Worm (Caenorhabditis elegans): ENCODE results near the gene zhit-3.

zhit-3 gene

DNA sequence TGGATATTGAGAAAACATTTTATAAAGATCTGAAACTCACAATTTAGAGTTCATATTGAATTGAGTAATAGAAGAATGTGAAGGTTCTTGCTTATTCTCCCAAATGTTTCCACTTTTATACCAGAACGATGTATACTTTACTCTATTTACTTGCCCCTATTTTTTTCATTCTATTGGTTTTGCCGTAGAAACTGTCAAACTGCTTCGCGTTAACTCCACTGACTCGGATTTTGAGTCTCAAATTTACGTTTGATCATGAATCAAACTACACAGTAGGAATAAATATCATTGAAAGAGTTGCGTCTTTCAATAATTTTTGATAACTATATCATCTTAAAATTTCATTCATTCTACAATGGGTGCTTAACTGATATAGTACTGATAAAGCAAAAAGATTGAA is 27.9 kb upstream of the zhit-3 start, which contains the start of gene fipr-8:
Gene fipr-8, minus strand, starts transcription at position 101 of the 400 bp plus-strand sequence.
- TF ChIP-seq snu-23 (GFP tag; optimal IDR thresholded peaks at IDR 0.05) (no peak), ceh-8 (GFP tag; optimal IDR thresholded peaks at IDR 0.05) (no peak), sox-4 (tag; optimal IDR thresholded peaks at IDR 0.05) (no peak), unc-30 (tag; optimal IDR thresholded peaks at IDR 0.05) (no peak), snpc-4 (tag; optimal IDR thresholded peaks at IDR 0.05) (no peak), lin-15B (tag; optimal IDR thresholded peaks at IDR 0.05) (no peak), aha-1 (tag; optimal IDR thresholded peaks at IDR 0.05) (no peak), C04F5.9 (tag; optimal IDR thresholded peaks at IDR 0.05) (no peak)

DNA sequence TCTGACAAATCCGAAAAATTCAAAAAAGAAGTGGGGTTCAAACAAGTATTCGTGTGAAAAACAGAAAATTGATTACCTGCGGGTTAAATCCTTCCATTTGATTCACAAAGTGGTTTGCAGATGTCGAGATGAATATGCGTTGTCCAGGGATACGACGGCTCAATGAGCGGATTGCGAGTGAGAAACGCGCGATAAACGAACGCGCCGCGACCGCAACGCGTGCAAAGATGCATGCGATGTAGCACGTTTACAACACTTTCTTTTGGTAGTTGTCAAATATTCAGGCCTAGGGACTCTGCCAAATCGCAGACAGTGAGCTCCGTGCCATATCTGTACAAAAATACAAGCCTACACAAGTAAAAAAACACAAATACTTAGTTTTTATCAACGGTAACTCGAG is 26.7 kb upstream of the zhit-3 start, which contains the start of gene fubl-1:
Gene fubl-1, minus strand, starts transcription at position 202 of the 400 bp plus-strand sequence.
- TF ChIP-seq lsy-2 (tag; optimal IDR thresholded peaks at IDR 0.05) (peak; percentile 9 to 58), lin-39 (tag; optimal IDR thresholded peaks at IDR 0.05) (no peak), nhr-71 (tag; optimal IDR thresholded peaks at IDR 0.05) (peak; percentile 24), snu-23 (GFP tag; optimal IDR thresholded peaks at IDR 0.05) (peak; percentile 18), C16A3.4 (tag; optimal IDR thresholded peaks at IDR 0.05) (peak; percentile 8), efl-1 (optimal IDR thresholded peaks at IDR 0.05) (peak; percentile 37 to 42), efl-1 (GFP tag; optimal IDR thresholded peaks at IDR 0.05 in 1 of 2) (peak in 1 of 2 experiments; percentile 27), dpl-1 (GFP tag; optimal IDR thresholded peaks at IDR 0.05) (peak in 2 of 3 experiments; percentile 41 to 62), lin-14 (GFP tag; optimal IDR thresholded peaks at IDR 0.05) (peak; percentile 43), xbp-1 (tag; optimal IDR thresholded peaks at IDR 0.05) (peak; percentile 10), blmp-1 (tag; optimal IDR thresholded peaks at IDR 0.05) (peak; percentile 13), nhr-47 (tag; optimal IDR thresholded peaks at IDR 0.05) (no peak), lin-15B (tag; optimal IDR thresholded peaks at IDR 0.05) (peak; percentile 55), ztf-11 (tag; optimal IDR thresholded peaks at IDR 0.05) (no peak), ztf-4 (tag; optimal IDR thresholded peaks at IDR 0.05) (no peak), C34B4.2 (tag; optimal IDR thresholded peaks at IDR 0.05) (no peak), nhr-11 (tag; optimal IDR thresholded peaks at IDR 0.05) (no peak), lin-35 (GFP tag; optimal IDR thresholded peaks at IDR 0.05) (peak; percentile 50 to 64), zag-1 (tag; optimal IDR thresholded peaks at IDR 0.05) (no peak), fkh-8 (tag; optimal IDR thresholded peaks at IDR 0.05) (peak; percentile 74), tlp-1 (tag; optimal IDR thresholded peaks at IDR 0.05) (no peak), dsc-1 (tag; optimal IDR thresholded peaks at IDR 0.05) (peak; percentile 25), ceh-82 (tag; optimal IDR thresholded peaks at IDR 0.05) (peak in 1 of 3 experiments; percentile 61), skn-1 (tag; optimal IDR thresholded peaks at IDR 0.05) (peak; percentile 28)

DNA sequence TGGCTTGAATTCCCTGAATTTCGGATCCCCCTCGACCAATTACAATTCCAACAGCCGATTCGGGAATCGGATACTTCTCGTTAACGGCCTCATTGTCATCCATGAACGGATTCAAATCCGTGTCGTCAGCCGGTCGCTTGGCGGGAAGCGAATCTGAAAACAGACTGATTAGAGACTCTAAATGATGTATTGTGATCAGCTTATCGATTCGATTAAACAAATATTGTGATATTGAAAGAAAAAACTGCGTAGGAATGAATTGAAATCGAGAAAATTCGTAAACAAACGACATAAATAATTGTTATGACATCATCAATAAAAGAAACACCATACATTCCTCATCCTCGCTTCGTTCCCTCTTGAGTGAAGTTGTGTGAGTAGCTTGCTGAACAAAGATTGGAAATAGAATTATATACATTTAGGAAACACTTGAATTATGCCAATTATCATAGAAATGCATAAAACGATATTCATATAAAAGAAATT is 26.1 kb upstream of the zhit-3 start:
- TF ChIP-seq efl-1 (optimal IDR thresholded peaks at IDR 0.05), result no peak
- TF ChIP-seq efl-1 (GFP tag; optimal IDR thresholded peaks at IDR 0.05 in 1 of 2), result peak in 1 of 2 experiments; percentile 11
- no peak for TF ChIP-seq mep-1 (tag; optimal IDR thresholded peaks at IDR 0.05)
- no peak for TF ChIP-seq elt-3 (tag; optimal IDR thresholded peaks at IDR 0.05)
- TF ChIP-seq nhr-85 (tag), result peak; percentile 53

DNA sequence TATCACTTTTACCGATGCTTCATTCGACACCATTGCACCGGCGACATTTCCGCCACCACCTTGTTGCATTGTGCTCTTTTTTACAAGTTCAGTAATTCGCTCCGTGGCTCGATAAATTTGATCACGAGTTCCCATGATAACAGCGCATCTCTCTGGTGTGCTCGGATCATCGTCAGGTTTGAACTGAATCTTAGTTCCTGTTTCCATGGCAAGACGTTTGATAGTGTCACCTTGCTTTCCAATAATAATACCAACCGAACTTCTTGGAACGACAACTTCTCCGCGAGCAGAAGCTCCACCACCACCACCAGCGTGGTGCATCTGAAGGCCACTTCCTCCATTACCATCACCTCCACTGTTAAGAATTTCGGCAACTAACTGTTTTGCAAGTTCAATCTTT is 25.2 kb upstream of the zhit-3 start:
- TF ChIP-seq sptf-1 (tag; optimal IDR thresholded peaks at IDR 0.05) (no peak), tlp-1 (tag; optimal IDR thresholded peaks at IDR 0.05) (no peak), grh-1 (GFP tag; IDR thresholded peaks at IDR 0.05) (no peak), irx-1 (tag; optimal IDR thresholded peaks at IDR 0.05) (no peak), nhr-84 (tag; optimal IDR thresholded peaks at IDR 0.05) (no peak)

DNA sequence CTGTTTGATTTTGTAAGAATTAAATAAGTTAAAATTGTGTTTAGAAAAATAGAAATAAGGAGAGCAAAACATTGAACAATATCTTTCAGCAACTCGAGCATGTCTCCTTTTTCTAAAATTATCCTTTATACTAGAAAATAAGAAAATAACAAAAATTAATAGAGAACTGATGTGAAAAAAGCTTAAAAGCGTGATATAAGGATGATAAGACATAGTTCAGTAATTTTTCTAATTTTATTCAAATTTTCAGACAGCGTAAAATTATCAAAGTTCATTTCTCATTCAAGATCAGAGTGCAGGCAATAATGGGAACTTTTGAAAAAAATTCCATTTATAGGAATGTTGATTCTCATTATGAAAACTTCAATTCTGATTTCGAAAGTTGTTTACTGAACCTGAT is 21.4 kb upstream of the zhit-3 start, which contains the start of gene str-182:
Gene str-182, minus strand, starts transcription at position 101 of the 400 bp plus-strand sequence.
- TF ChIP-seq nhr-76 (tag; optimal IDR thresholded peaks at IDR 0.05), result no peak
- peak; percentile 41 for TF ChIP-seq fkh-8 (tag; optimal IDR thresholded peaks at IDR 0.05)
- peak; percentile 12 for TF ChIP-seq nhr-71 (tag; optimal IDR thresholded peaks at IDR 0.05)

All from whole organism, L1 larva.